Worm (Caenorhabditis elegans) whole organism, early embryonic: Measurements from ENCODE around the gene B0495.7.

Experiments
- aly-1 ChIP-seq: sonication (generic microtip); optimal IDR thresholded peaks from 2 replicates; lab custom pipeline; 2016; ENCODE audit warnings: missing genetic modification characterization, missing compliant biosample characterization
- ama-1 ChIP-seq: fragments of 150-350 bp; optimal IDR thresholded peaks from 2 replicates; lab custom pipeline; 2014
- flt-1 ChIP-seq: fragments of 200-800 bp; sonication (Bioruptor generic); IDR thresholded peaks from 2 replicates; pipeline ENCODE4 v1.3.6; 2022; ENCODE audit warnings: missing genetic modification characterization, missing compliant biosample characterization
- tbx-11 ChIP-seq: fragments of 200-800 bp; sonication (Bioruptor generic); IDR thresholded peaks from 2 replicates; pipeline ENCODE4 v1.3.6; 2022; ENCODE audit warnings: missing genetic modification characterization, missing compliant biosample characterization

DNA sequence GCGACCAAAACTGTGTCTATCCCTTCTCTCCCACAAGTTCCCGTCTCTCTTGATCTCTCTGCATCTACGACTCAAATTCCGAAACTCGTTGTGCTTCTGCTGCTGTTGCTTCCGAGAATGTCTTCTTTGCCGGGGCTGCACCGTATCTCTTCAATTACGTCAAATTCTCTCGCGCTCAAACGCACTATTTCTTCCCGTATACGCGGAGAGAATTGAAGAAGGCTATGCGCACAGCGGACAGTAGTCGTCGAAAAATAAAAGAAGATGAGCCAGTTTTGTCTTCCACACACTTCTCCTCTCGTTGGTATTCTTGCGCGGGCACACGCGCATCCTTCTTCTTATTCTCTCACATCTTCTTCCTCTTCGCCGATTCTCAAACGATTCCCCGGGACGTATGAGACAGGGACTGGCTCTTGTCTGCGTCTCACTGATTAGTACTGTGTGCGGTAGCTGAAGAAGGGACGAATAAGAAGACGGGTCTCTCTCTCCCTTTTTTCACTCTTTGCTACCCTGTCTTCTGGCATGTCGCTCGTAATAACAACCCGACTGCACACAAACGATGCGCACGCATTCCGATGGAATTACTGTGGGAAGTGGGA, 28.6 kb downstream of the B0495.7 start:
- TF ChIP-seq flt-1: no peak
- 0 out of 2 replicates have a peak, but pooled peaks have one; percentile 37 for TF ChIP-seq tbx-11 (GFP tag; lab: Robert Waterston, UW)
- TF ChIP-seq aly-1: peak; percentile 40
- no peak for TF ChIP-seq ama-1 (lab: Kevin White, UChicago)
